Fruit fly (Drosophila melanogaster) whole organism, embryonic: Measurements from ENCODE around the gene corn.

Experiments
- CG10209 ChIP-seq: fragments of 200-800 bp; sonication (Bioruptor generic); optimal IDR thresholded peaks from 3 replicates; lab custom pipeline; 2017; ENCODE audit warnings: missing biosample characterization, mild to moderate bottlenecking, missing genetic modification characterization, missing genetic modification reagents
- CG10321 ChIP-seq: fragments of 200-800 bp; sonication (Bioruptor generic); IDR thresholded peaks from 2 replicates; pipeline ENCODE4 v1.3.6; 2022; ENCODE audit warnings: missing biosample characterization, missing genetic modification characterization
- CG11085 ChIP-seq: fragments of 200-800 bp; sonication (Bioruptor generic); IDR thresholded peaks from 2 replicates; pipeline ENCODE4 v1.3.6; 2022; ENCODE audit warnings: missing biosample characterization, missing genetic modification characterization
- CG11696 ChIP-seq: fragments of 200-800 bp; sonication (Bioruptor generic); IDR thresholded peaks from 2 replicates; pipeline ENCODE4 v1.3.6; 2022; ENCODE audit warnings: missing biosample characterization, missing genetic modification characterization
- CG14860 ChIP-seq: fragments of 200-800 bp; sonication (Bioruptor generic); IDR thresholded peaks from 3 replicates; pipeline ENCODE4 v1.3.6; 2022; ENCODE audit warnings: missing biosample characterization, missing genetic modification characterization; ENCODE audit not compliant: partially characterized antibody
- CG17568 ChIP-seq: fragments of 200-800 bp; sonication (Bioruptor generic); optimal IDR thresholded peaks from 2 replicates; lab custom pipeline; 2018; ENCODE audit warnings: missing biosample characterization, mild to moderate bottlenecking, missing genetic modification characterization, moderate library complexity
- CG18476 ChIP-seq: fragments of 200-800 bp; sonication (Bioruptor generic); optimal IDR thresholded peaks from 2 replicates; lab custom pipeline; 2016; ENCODE audit warnings: missing biosample characterization, mild to moderate bottlenecking, missing genetic modification characterization
- CG18619 ChIP-seq: fragments of 200-800 bp; sonication (Bioruptor generic); optimal IDR thresholded peaks from 3 replicates; lab custom pipeline; 2017; ENCODE audit warnings: missing biosample characterization, mild to moderate bottlenecking, missing genetic modification characterization
- CG2202 ChIP-seq: fragments of 200-800 bp; sonication (Bioruptor generic); optimal IDR thresholded peaks from 2 replicates; lab custom pipeline; 2018; ENCODE audit warnings: missing biosample characterization, mild to moderate bottlenecking, missing genetic modification characterization
- CG31224 ChIP-seq: fragments of 200-800 bp; sonication (Bioruptor generic); IDR thresholded peaks from 2 replicates; pipeline ENCODE4 v1.3.6; 2022; ENCODE audit warnings: missing biosample characterization, missing genetic modification characterization
- CG31441 ChIP-seq: fragments of 200-800 bp; sonication (Bioruptor generic); IDR thresholded peaks from 2 replicates; pipeline ENCODE4 v1.3.6; 2022; ENCODE audit warnings: missing biosample characterization, missing genetic modification characterization
- CG32767 ChIP-seq: fragments of 200-800 bp; sonication (Bioruptor generic); IDR thresholded peaks from 2 replicates; pipeline ENCODE4 v1.3.6; 2022; ENCODE audit warnings: missing biosample characterization, missing genetic modification characterization
- CG33213 ChIP-seq: fragments of 200-800 bp; sonication (Bioruptor generic); optimal IDR thresholded peaks from 3 replicates; lab custom pipeline; 2016; ENCODE audit warnings: missing biosample characterization, missing genetic modification characterization
- CG43689 ChIP-seq: fragments of 200-800 bp; sonication (Bioruptor generic); IDR thresholded peaks from 2 replicates; pipeline ENCODE4 v1.3.6; 2022; ENCODE audit warnings: missing biosample characterization, missing genetic modification characterization
- CG5180 ChIP-seq: fragments of 200-800 bp; sonication (Bioruptor generic); optimal IDR thresholded peaks from 3 replicates; lab custom pipeline; 2017; ENCODE audit warnings: missing biosample characterization, missing genetic modification characterization, mild to moderate bottlenecking, moderate library complexity, missing genetic modification reagents
- CG6175 ChIP-seq: fragments of 200-800 bp; sonication (Bioruptor generic); IDR thresholded peaks from 3 replicates; pipeline ENCODE4 v1.3.6; 2022; ENCODE audit warnings: missing biosample characterization, missing genetic modification characterization
- CG7357 ChIP-seq: fragments of 200-800 bp; sonication (Bioruptor generic); IDR thresholded peaks from 3 replicates; pipeline ENCODE4 v1.3.6; 2022; ENCODE audit warnings: missing biosample characterization, missing genetic modification characterization
- CG7963 ChIP-seq: fragments of 200-800 bp; sonication (Bioruptor generic); IDR thresholded peaks from 3 replicates; pipeline ENCODE4 v1.3.6; 2022; ENCODE audit warnings: missing biosample characterization, missing genetic modification characterization; ENCODE audit not compliant: partially characterized antibody
- CG9932 ChIP-seq: fragments of 200-800 bp; sonication (Bioruptor generic); IDR thresholded peaks from 2 replicates; pipeline ENCODE4 v1.3.6; 2022; ENCODE audit warnings: missing biosample characterization, missing genetic modification characterization
- Dad ChIP-seq: fragments of 200-800 bp; sonication (Bioruptor generic); optimal IDR thresholded peaks from 3 replicates; lab custom pipeline; 2016; ENCODE audit warnings: missing biosample characterization, missing genetic modification characterization
- Dref ChIP-seq: fragments of 200-800 bp; sonication (Bioruptor generic); IDR thresholded peaks from 2 replicates; pipeline ENCODE4 v1.3.6; 2022; ENCODE audit warnings: missing biosample characterization, missing genetic modification characterization
- Elba2 ChIP-seq: fragments of 200-800 bp; sonication (Bioruptor generic); optimal IDR thresholded peaks from 3 replicates; lab custom pipeline; 2016; ENCODE audit warnings: missing biosample characterization, missing genetic modification characterization
- H2.0 ChIP-seq: fragments of 200-800 bp; sonication (Bioruptor generic); IDR thresholded peaks from 2 replicates; pipeline ENCODE4 v1.3.6; 2022; ENCODE audit warnings: missing biosample characterization, missing genetic modification characterization
- HLHmδ ChIP-seq: fragments of 200-800 bp; sonication (Bioruptor generic); optimal IDR thresholded peaks from 2 replicates; lab custom pipeline; 2018; ENCODE audit warnings: missing biosample characterization, mild to moderate bottlenecking, missing genetic modification characterization, moderate library complexity
- Hsf ChIP-seq: fragments of 200-800 bp; sonication (Bioruptor generic); optimal IDR thresholded peaks from 3 replicates; lab custom pipeline; 2016; ENCODE audit warnings: missing biosample characterization, missing genetic modification characterization
- Neu2 ChIP-seq: fragments of 200-800 bp; sonication (Bioruptor generic); optimal IDR thresholded peaks from 3 replicates; lab custom pipeline; 2016; ENCODE audit warnings: missing biosample characterization, missing genetic modification characterization, borderline replicate concordance
- Poxn ChIP-seq: fragments of 200-800 bp; sonication (Bioruptor generic); IDR thresholded peaks from 2 replicates; pipeline ENCODE4 v1.3.6; 2022; ENCODE audit warnings: missing biosample characterization, missing genetic modification characterization
- Six4 ChIP-seq: fragments of 200-800 bp; sonication (Bioruptor generic); optimal IDR thresholded peaks from 2 replicates; lab custom pipeline; 2016; ENCODE audit warnings: missing biosample characterization, missing genetic modification characterization
- Sox100B ChIP-seq: fragments of 200-800 bp; sonication (Bioruptor generic); optimal IDR thresholded peaks from 3 replicates; lab custom pipeline; 2018; ENCODE audit warnings: missing biosample characterization, mild to moderate bottlenecking, missing genetic modification characterization
- ac ChIP-seq: fragments of 200-800 bp; sonication (Bioruptor generic); optimal IDR thresholded peaks from 3 replicates; lab custom pipeline; 2017; ENCODE audit warnings: missing biosample characterization, mild to moderate bottlenecking, missing genetic modification characterization
- ash1 ChIP-seq: fragments of 200-800 bp; sonication (Bioruptor generic); optimal IDR thresholded peaks from 2 replicates; lab custom pipeline; 2018; ENCODE audit warnings: missing biosample characterization, mild to moderate bottlenecking, missing genetic modification characterization
- bcd ChIP-seq: fragments of 200-800 bp; sonication (Bioruptor generic); optimal IDR thresholded peaks from 2 replicates; lab custom pipeline; 2017; ENCODE audit warnings: missing biosample characterization, mild to moderate bottlenecking, missing genetic modification characterization
- btn ChIP-seq: fragments of 200-800 bp; sonication (Bioruptor generic); optimal IDR thresholded peaks from 2 replicates; lab custom pipeline; 2016; ENCODE audit warnings: missing biosample characterization, missing genetic modification characterization
- da ChIP-seq: fragments of 200-800 bp; sonication (Bioruptor generic); optimal IDR thresholded peaks from 2 replicates; lab custom pipeline; 2016; ENCODE audit warnings: missing biosample characterization, missing genetic modification characterization
- dmrt99B ChIP-seq: fragments of 200-800 bp; sonication (Bioruptor generic); optimal IDR thresholded peaks from 2 replicates; lab custom pipeline; 2018; ENCODE audit warnings: missing biosample characterization, mild to moderate bottlenecking, missing genetic modification characterization, moderate library complexity
- dpn ChIP-seq, 2 experiments: fragments of 200-800 bp; sonication (Bioruptor generic); optimal IDR thresholded peaks; 3 replicates each; lab custom pipeline; 2016; ENCODE audit warnings: missing biosample characterization in 2 of 2, missing genetic modification characterization in 2 of 2
- ems ChIP-seq: fragments of 200-800 bp; sonication (Bioruptor generic); optimal IDR thresholded peaks from 3 replicates; lab custom pipeline; 2016; ENCODE audit warnings: missing biosample characterization, missing genetic modification characterization
- ftz-f1 ChIP-seq: fragments of 200-800 bp; sonication (Bioruptor generic); optimal IDR thresholded peaks from 2 replicates; lab custom pipeline; 2016; ENCODE audit warnings: missing biosample characterization, missing genetic modification characterization
- gcm2 ChIP-seq: fragments of 200-800 bp; sonication (Bioruptor generic); optimal IDR thresholded peaks from 2 replicates; lab custom pipeline; 2016; ENCODE audit warnings: missing biosample characterization, missing genetic modification characterization
- gfzf ChIP-seq: fragments of 200-800 bp; sonication (Bioruptor generic); optimal IDR thresholded peaks from 2 replicates; lab custom pipeline; 2016; ENCODE audit warnings: missing biosample characterization, mild to moderate bottlenecking, missing genetic modification characterization, moderate library complexity
- grn ChIP-seq: fragments of 200-800 bp; sonication (Bioruptor generic); optimal IDR thresholded peaks from 3 replicates; lab custom pipeline; 2017; ENCODE audit warnings: missing biosample characterization, missing genetic modification characterization
- ham ChIP-seq: fragments of 200-800 bp; sonication (Bioruptor generic); IDR thresholded peaks from 2 replicates; pipeline ENCODE4 v1.3.6; 2022; ENCODE audit warnings: missing biosample characterization, missing genetic modification characterization
- kay ChIP-seq: fragments of 200-800 bp; sonication (Bioruptor generic); optimal IDR thresholded peaks from 2 replicates; lab custom pipeline; 2016; ENCODE audit warnings: missing biosample characterization, missing genetic modification characterization
- odd ChIP-seq: fragments of 200-800 bp; sonication (Bioruptor generic); optimal IDR thresholded peaks from 2 replicates; lab custom pipeline; 2017; ENCODE audit warnings: missing biosample characterization, mild to moderate bottlenecking, missing genetic modification characterization
- onecut ChIP-seq: fragments of 200-800 bp; sonication (Bioruptor generic); IDR thresholded peaks from 2 replicates; pipeline ENCODE4 v1.3.6; 2022; ENCODE audit warnings: missing biosample characterization, missing genetic modification characterization
- p53 ChIP-seq: fragments of 200-800 bp; sonication (Bioruptor generic); optimal IDR thresholded peaks from 2 replicates; lab custom pipeline; 2016; ENCODE audit warnings: missing biosample characterization, missing genetic modification characterization
- sqz ChIP-seq: fragments of 200-800 bp; sonication (Bioruptor generic); optimal IDR thresholded peaks from 3 replicates; lab custom pipeline; 2018; ENCODE audit warnings: missing biosample characterization, mild to moderate bottlenecking, missing genetic modification characterization
- zf30C ChIP-seq: fragments of 200-800 bp; sonication (Bioruptor generic); optimal IDR thresholded peaks from 3 replicates; lab custom pipeline; 2018; ENCODE audit warnings: missing biosample characterization, mild to moderate bottlenecking, missing genetic modification characterization

The corn gene

dm6 chr3L:7133699-7134655, 22.9 kb downstream of the corn start, which contains the start of gene melt (continued):
- peak; percentile 78 for TF ChIP-seq odd (GFP tag; lab: Kevin White, UChicago)
- TF ChIP-seq Poxn (GFP tag; lab: Robert Waterston, UW): 0 out of 2 replicates have a peak, but pooled peaks have one; percentile 56
- TF ChIP-seq CG43689 (GFP tag; lab: Robert Waterston, UW): no peak
- TF ChIP-seq CG5180 (GFP tag; lab: Kevin White, UChicago): peak; percentile 74
- no peak for TF ChIP-seq gfzf (GFP tag; lab: Kevin White, UChicago)
- TF ChIP-seq da (GFP tag; lab: Kevin White, UChicago): peak; percentile 74
- TF ChIP-seq ash1: no peak
- peak; percentile 91 for TF ChIP-seq CG10209
- peak; percentile 58 for TF ChIP-seq CG33213 (GFP tag; lab: Kevin White, UChicago)
- no peak for TF ChIP-seq CG14860 (GFP tag; lab: Robert Waterston, UW)
- peak; percentile 53 for TF ChIP-seq H2.0 (GFP tag; lab: Robert Waterston, UW)
- peak; percentile 81 for TF ChIP-seq btn
- peak; percentile 66 for TF ChIP-seq CG2202
- TF ChIP-seq CG11085 (GFP tag; lab: Robert Waterston, UW): peak; percentile 48
- TF ChIP-seq CG18476 (GFP tag; lab: Kevin White, UChicago): peak; percentile 88
- no peak for TF ChIP-seq CG6175 (GFP tag; lab: Robert Waterston, UW)
- peak; percentile 33; the same call in 1 of the 2 replicates for TF ChIP-seq ham (GFP tag; lab: Robert Waterston, UW)
- TF ChIP-seq Dref (GFP tag; lab: Robert Waterston, UW): 0 out of 2 replicates have a peak, but pooled peaks have one; percentile 31
- TF ChIP-seq ac: peak; percentile 70
- peak; percentile 93 for TF ChIP-seq Sox100B
- peak; percentile 94 for TF ChIP-seq CG31441 (GFP tag; lab: Robert Waterston, UW)
- TF ChIP-seq CG9932 (GFP tag; lab: Robert Waterston, UW): peak; percentile 78
- TF ChIP-seq Elba2 (GFP tag; lab: Kevin White, UChicago): peak; percentile 23
- peak; percentile 87 for TF ChIP-seq Dad
- peak; percentile 92 for TF ChIP-seq Hsf (GFP tag; lab: Kevin White, UChicago)
- peak; percentile 83 for TF ChIP-seq Six4 (GFP tag; lab: Kevin White, UChicago)
- peak; percentile 24 for TF ChIP-seq grn (GFP tag; lab: Kevin White, UChicago)
- TF ChIP-seq bcd (GFP tag; lab: Kevin White, UChicago): peak; percentile 89
- TF ChIP-seq sqz (GFP tag; lab: Kevin White, UChicago): peak; percentile 60
- peak; percentile 87 to 92 for TF ChIP-seq dpn (GFP tag; optimal IDR thresholded peaks at IDR 0.05; lab: Kevin White, UChicago)
- TF ChIP-seq CG7963 (GFP tag; lab: Robert Waterston, UW): no peak
- peak; percentile 66 for TF ChIP-seq gcm2 (GFP tag; lab: Kevin White, UChicago)
- TF ChIP-seq ftz-f1 (GFP tag; lab: Kevin White, UChicago): no peak
- TF ChIP-seq dmrt99B (tag; lab: Kevin White, UChicago): peak; percentile 89
- TF ChIP-seq CG10321 (GFP tag; lab: Robert Waterston, UW): no peak
- peak; percentile 62 for TF ChIP-seq HLHmδ (GFP tag; lab: Kevin White, UChicago)
- peak; percentile 81 for TF ChIP-seq kay
- peak; percentile 89 for TF ChIP-seq CG18619 (GFP tag; lab: Kevin White, UChicago)
- no peak for TF ChIP-seq CG11696
- TF ChIP-seq CG17568 (GFP tag; lab: Kevin White, UChicago): peak; percentile 77
- TF ChIP-seq ems: peak; percentile 87
- peak; percentile 66 for TF ChIP-seq onecut (GFP tag; lab: Robert Waterston, UW)
- TF ChIP-seq Neu2 (GFP tag; lab: Kevin White, UChicago): peak; percentile 23
- TF ChIP-seq CG32767 (GFP tag; lab: Robert Waterston, UW): peak; percentile 74; the same call in 1 of the 2 replicates
- TF ChIP-seq CG7357 (GFP tag; lab: Robert Waterston, UW): peak; percentile 77
- TF ChIP-seq p53 (GFP tag; lab: Kevin White, UChicago): no peak
- TF ChIP-seq zf30C (GFP tag; lab: Kevin White, UChicago): no peak
- peak; percentile 76 for TF ChIP-seq CG31224 (GFP tag; lab: Robert Waterston, UW)
